Worm (Caenorhabditis elegans): ENCODE measurements around the gene Y70G10A.4.

DNA sequence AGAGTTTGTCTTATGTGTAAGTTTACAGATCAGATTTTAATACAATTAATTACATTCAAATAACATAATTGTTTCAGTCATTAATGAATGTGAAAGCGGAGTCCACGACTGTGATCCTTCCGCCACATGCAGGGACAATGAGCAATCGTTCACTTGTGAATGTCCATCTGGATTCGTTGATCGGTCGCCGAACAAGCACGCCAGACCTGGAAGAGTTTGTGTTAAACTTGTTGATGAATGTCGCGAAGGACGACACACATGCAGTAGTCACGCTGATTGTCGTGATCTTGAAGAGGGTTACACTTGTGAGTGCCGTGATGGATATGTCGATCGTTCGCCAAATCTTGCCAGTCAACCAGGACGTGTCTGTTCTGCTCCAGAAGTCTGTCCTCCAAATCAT is 43.4 kb upstream of the Y70G10A.4 start:
- TF ChIP-seq W03F9.2 (tag; optimal IDR thresholded peaks at IDR 0.05) (no peak), dao-5 (tag; optimal IDR thresholded peaks at IDR 0.05) (no peak), him-1 (tag; optimal IDR thresholded peaks at IDR 0.05) (no peak)

All from whole organism, L4/young adult.